Worm (Caenorhabditis elegans) whole organism, late embryonic: ENCODE data around the gene ceh-82.

Source experiments
- K09A11.1 ChIP-seq: sonication (generic microtip); optimal IDR thresholded peaks from 2 replicates; lab custom pipeline; 2017; ENCODE audit warnings: antibody characterized with exemption, mild to moderate bottlenecking, missing genetic modification characterization, missing compliant biosample characterization; ENCODE audit not compliant: insufficient read depth
- ama-1 ChIP-seq: fragments of 150-350 bp; optimal IDR thresholded peaks from 2 replicates; lab custom pipeline; 2014
- eyg-1 ChIP-seq: sonication (generic microtip); optimal IDR thresholded peaks from 2 replicates; lab custom pipeline; 2016; ENCODE audit warnings: missing genotype, missing genetic modification characterization, missing compliant biosample characterization

- TF ChIP-seq ama-1 (no peak), K09A11.1 (tag; lab: Kevin White, UChicago) (no peak), eyg-1 (tag; lab: Kevin White, UChicago) (no peak)
These were observed 19.1 kb upstream of the ceh-82 start, which contains the start of gene btb-7 for ce11 chrII:1712938-1713337.
